Fruit fly (Drosophila melanogaster) whole organism, embryonic: Measurements from ENCODE around the gene CG11892.

ENCODE experiments used
- Dfd ChIP-seq, 2 experiments: fragments of >200 bp; optimal IDR thresholded peaks; 2 replicates each; lab custom pipeline; 2017; ENCODE audit warnings: missing biosample characterization in 2 of 2, missing genetic modification characterization in 2 of 2
- Ets97D ChIP-seq: fragments of 200-800 bp; sonication (Bioruptor generic); optimal IDR thresholded peaks from 3 replicates; lab custom pipeline; 2016; ENCODE audit warnings: missing biosample characterization, missing genetic modification characterization

DNA sequence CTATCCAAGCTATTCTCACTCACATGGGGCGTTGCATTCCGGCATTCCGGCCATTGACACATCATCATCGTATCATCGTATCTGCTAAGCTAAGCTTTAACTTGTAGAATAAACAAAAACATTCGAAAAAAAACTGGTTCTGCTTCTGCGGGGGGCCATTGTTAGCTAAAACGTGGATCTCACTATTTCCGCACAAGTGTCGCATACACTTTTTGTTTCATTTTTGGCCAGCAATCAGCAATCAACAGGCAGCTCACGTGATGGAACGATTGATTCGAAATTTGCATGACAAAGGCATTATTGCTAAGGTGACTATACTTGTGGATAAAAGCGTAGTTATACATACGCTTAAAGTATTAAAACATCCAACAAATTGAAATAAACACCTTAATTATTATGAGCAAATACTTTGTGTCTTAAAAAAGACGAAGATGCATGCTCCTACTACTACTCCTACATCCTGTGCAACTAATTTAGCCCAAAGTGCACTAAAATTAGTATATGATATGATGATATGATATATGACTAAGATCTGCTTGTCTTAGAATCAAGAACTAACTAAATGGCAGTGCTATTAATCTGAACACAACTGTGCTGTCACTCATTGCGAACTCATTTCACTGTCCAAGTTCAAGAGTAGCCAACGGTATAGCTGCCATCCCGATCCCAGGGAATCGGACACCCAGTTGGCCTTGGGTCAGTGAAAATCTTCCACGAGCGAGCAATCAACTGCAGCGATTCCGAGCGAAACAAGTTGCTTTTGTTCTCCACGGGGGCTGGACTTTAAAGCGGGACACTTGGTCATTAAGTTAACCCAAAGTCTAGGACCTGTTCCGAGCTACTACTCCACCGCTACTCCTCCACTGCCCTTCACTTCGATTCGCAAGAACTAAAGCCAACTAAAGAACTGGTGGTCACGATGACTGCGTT, 42.3 kb upstream of the CG11892 start:
- no peak for TF ChIP-seq Ets97D (GFP tag; lab: Kevin White, UChicago)
- TF ChIP-seq Dfd (GFP tag; optimal IDR thresholded peaks at IDR 0.05; lab: Kevin White, UChicago) = no peak
